Worm (Caenorhabditis elegans): ENCODE data around the gene rol-6.

rol-6 gene

DNA sequence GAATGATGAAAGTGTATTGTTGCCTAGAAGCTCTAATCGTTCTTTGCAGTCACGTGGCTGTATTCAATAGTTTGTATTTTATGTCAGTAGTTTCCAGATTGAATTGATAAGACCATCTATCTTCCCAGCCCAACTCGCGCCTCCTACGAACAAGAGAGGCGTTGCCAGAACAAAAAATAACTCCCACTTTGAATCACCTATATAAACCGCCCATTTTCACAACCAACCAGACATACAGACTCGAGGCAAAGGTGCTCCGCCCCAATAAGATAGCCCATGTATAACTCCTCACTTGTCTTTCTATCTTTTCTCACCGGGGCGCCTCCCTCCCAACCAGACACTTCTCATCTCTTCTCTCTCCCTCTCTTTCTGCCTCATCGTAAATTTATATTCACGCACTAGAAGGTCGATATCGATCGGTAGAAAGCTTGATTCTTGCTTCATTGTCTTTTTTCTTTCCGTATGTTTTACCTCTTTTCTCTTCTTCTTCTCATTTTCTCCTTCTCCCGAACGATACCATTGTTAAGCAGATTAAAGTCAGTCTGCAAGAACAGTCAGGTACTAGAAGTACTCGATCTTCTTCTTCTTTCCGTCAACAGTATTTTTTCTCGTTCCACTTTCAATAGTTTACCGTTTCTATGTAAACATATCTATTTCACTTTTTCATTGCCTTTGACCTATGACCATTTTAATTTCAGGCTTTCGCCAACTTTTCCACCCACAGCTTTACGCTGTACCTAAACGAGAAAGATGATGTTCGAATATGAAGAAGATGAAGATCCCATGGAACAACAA lies 10.7 kb downstream of the rol-6 start, which contains the start of gene mak-1:
TSS of gene mak-1 (plus strand) at position 693 of the 795 bp plus-strand sequence.
- TF ChIP-seq lin-11 (tag; optimal IDR thresholded peaks at IDR 0.05) = no peak
- no peak for TF ChIP-seq aly-2 (tag; optimal IDR thresholded peaks at IDR 0.05)
- TF ChIP-seq ztf-4 (tag; optimal IDR thresholded peaks at IDR 0.05) = no peak
- TF ChIP-seq fos-1 (tag; optimal IDR thresholded peaks at IDR 0.05) = no peak
- TF ChIP-seq ceh-82 (tag; optimal IDR thresholded peaks at IDR 0.05) = no peak
- TF ChIP-seq R02D3.7 (tag; optimal IDR thresholded peaks at IDR 0.05) = no peak
- no peak for TF ChIP-seq alr-1 (tag; optimal IDR thresholded peaks at IDR 0.05)
- peak; percentile 92 for TF ChIP-seq sma-9 (GFP tag; optimal IDR thresholded peaks at IDR 0.05)
- no peak for TF ChIP-seq sma-9 (tag; optimal IDR thresholded peaks at IDR 0.05)
- TF ChIP-seq lin-13 (GFP tag; optimal IDR thresholded peaks at IDR 0.05) = peak; percentile 44
- no peak for TF ChIP-seq crh-2 (tag; optimal IDR thresholded peaks at IDR 0.05)
- TF ChIP-seq zag-1 (tag; optimal IDR thresholded peaks at IDR 0.05) = no peak
- TF ChIP-seq nhr-11 (tag; optimal IDR thresholded peaks at IDR 0.05) = no peak
- peak; percentile 19 for TF ChIP-seq gmeb-1 (tag; optimal IDR thresholded peaks at IDR 0.05)
- TF ChIP-seq sma-3 (GFP tag; optimal IDR thresholded peaks at IDR 0.05) = no peak
- TF ChIP-seq ZK546.5 (tag; optimal IDR thresholded peaks at IDR 0.05) = no peak
- peak; percentile 92 for TF ChIP-seq ama-1 (optimal IDR thresholded peaks at IDR 0.05)
- no peak for TF ChIP-seq nhr-237 (tag; optimal IDR thresholded peaks at IDR 0.05)
- TF ChIP-seq ceh-16 (tag; optimal IDR thresholded peaks at IDR 0.05) = no peak
- TF ChIP-seq unc-39 (tag; optimal IDR thresholded peaks at IDR 0.05) = no peak
- no peak for TF ChIP-seq skn-1 (tag; optimal IDR thresholded peaks at IDR 0.05)
- TF ChIP-seq nhr-6 (tag; optimal IDR thresholded peaks at IDR 0.05) = no peak
- TF ChIP-seq nhr-21 (tag; optimal IDR thresholded peaks at IDR 0.05) = peak; percentile 37
- TF ChIP-seq ztf-1 (GFP tag; conservative IDR thresholded peaks at IDR 0.05) = no peak
- no peak for TF ChIP-seq egl-27 (tag; optimal IDR thresholded peaks at IDR 0.05)
- TF ChIP-seq nhr-12 (tag; optimal IDR thresholded peaks at IDR 0.05) = no peak
- TF ChIP-seq peb-1 (tag; optimal IDR thresholded peaks at IDR 0.05) = no peak
- TF ChIP-seq nhr-23 (tag; optimal IDR thresholded peaks at IDR 0.05) = no peak
- peak; percentile 31 for TF ChIP-seq blmp-1 (tag; optimal IDR thresholded peaks at IDR 0.05; ENCODE audit: insufficient read depth)
- TF ChIP-seq elt-1 (tag; optimal IDR thresholded peaks at IDR 0.05) = no peak
- no peak for TF ChIP-seq unc-55 (GFP tag; optimal IDR thresholded peaks at IDR 0.05)
- TF ChIP-seq F13H6.1 (tag; optimal IDR thresholded peaks at IDR 0.05) = peak; percentile 51
- TF ChIP-seq mdl-1 (tag; optimal IDR thresholded peaks at IDR 0.05) = peak; percentile 11 to 28
- TF ChIP-seq ztf-11 (tag; optimal IDR thresholded peaks at IDR 0.05) = no peak
- no peak for TF ChIP-seq nhr-77 (tag; optimal IDR thresholded peaks at IDR 0.05)
- TF ChIP-seq sem-4 (tag; optimal IDR thresholded peaks at IDR 0.05) = no peak
- no peak for TF ChIP-seq mab-5 (tag; optimal IDR thresholded peaks at IDR 0.05)
- no peak for TF ChIP-seq lsy-2 (tag; optimal IDR thresholded peaks at IDR 0.05)
- TF ChIP-seq lin-39 (tag; optimal IDR thresholded peaks at IDR 0.05) = no peak
- peak; percentile 67 for TF ChIP-seq nhr-25 (tag; optimal IDR thresholded peaks at IDR 0.05)
- no peak for TF ChIP-seq mbf-1 (tag; optimal IDR thresholded peaks at IDR 0.05)
- no peak for TF ChIP-seq snpc-4 (tag; optimal IDR thresholded peaks at IDR 0.05)
- no peak for TF ChIP-seq elt-3 (tag; optimal IDR thresholded peaks at IDR 0.05)
- no peak for TF ChIP-seq C34F6.9 (tag; optimal IDR thresholded peaks at IDR 0.05)
- no peak for TF ChIP-seq Y55F3AM.14 (GFP tag; optimal IDR thresholded peaks at IDR 0.05)
- TF ChIP-seq nhr-129 (tag; optimal IDR thresholded peaks at IDR 0.05) = peak; percentile 58
- TF ChIP-seq nhr-10 (tag; optimal IDR thresholded peaks at IDR 0.05) = no peak
- no peak for TF ChIP-seq dmd-4 (tag; optimal IDR thresholded peaks at IDR 0.05)
- no peak for TF ChIP-seq unc-62 (GFP tag; optimal IDR thresholded peaks at IDR 0.05)

All from whole organism, L2 larva.